Worm (Caenorhabditis elegans): Measurements from ENCODE around the gene F01G10.10.

- TF ChIP-seq sptf-1 (tag; optimal IDR thresholded peaks at IDR 0.05) (no peak), nhr-76 (tag; optimal IDR thresholded peaks at IDR 0.05) (no peak), nhr-28 (tag; optimal IDR thresholded peaks at IDR 0.05) (no peak), mab-5 (tag; optimal IDR thresholded peaks at IDR 0.05) (no peak)
These were observed 6.9 kb upstream of the F01G10.10 start, which contains the start of gene ech-8 for ce11 chrIV:10239045-10239444.

All from whole organism, mixed stage, embryonic.